Fruit fly (Drosophila melanogaster) whole organism, pupa: Measurements from ENCODE around the gene CG10576.

ENCODE experiments used
- CG12605 ChIP-seq: fragments of 200-800 bp; sonication (Bioruptor generic); IDR thresholded peaks from 2 replicates; pipeline ENCODE4 v1.3.6; 2022; ENCODE audit warnings: missing biosample characterization, missing genetic modification characterization
- CG13204 ChIP-seq: fragments of 200-800 bp; sonication (Bioruptor generic); optimal IDR thresholded peaks from 2 replicates; lab custom pipeline; 2018; ENCODE audit warnings: missing biosample characterization, mild to moderate bottlenecking, missing genetic modification characterization, moderate library complexity
- CG14655 ChIP-seq: fragments of 200-800 bp; sonication (Bioruptor generic); optimal IDR thresholded peaks from 3 replicates; lab custom pipeline; 2017; ENCODE audit warnings: mild to moderate bottlenecking, missing biosample characterization, missing genetic modification reagents, missing genetic modification characterization
- CG17806 ChIP-seq: fragments of 200-800 bp; sonication (Bioruptor generic); optimal IDR thresholded peaks from 2 replicates; lab custom pipeline; 2018; ENCODE audit warnings: missing biosample characterization, mild to moderate bottlenecking, missing genetic modification characterization, moderate library complexity
- CG34367 ChIP-seq: fragments of 200-800 bp; sonication (Bioruptor generic); optimal IDR thresholded peaks from 2 replicates; lab custom pipeline; 2018; ENCODE audit warnings: missing biosample characterization, mild to moderate bottlenecking, missing genetic modification characterization
- CG4496 ChIP-seq: fragments of 200-800 bp; sonication (Bioruptor generic); IDR thresholded peaks from 3 replicates; pipeline ENCODE4 v1.3.6; 2022; ENCODE audit warnings: missing biosample characterization, missing genetic modification characterization
- CG8159 ChIP-seq: fragments of 200-800 bp; sonication (Bioruptor generic); optimal IDR thresholded peaks from 3 replicates; lab custom pipeline; 2018; ENCODE audit warnings: missing biosample characterization, mild to moderate bottlenecking, missing genetic modification characterization, moderate library complexity
- CG8301 ChIP-seq: fragments of 200-800 bp; sonication (Bioruptor generic); optimal IDR thresholded peaks from 2 replicates; lab custom pipeline; 2018; ENCODE audit warnings: missing biosample characterization, mild to moderate bottlenecking, missing genetic modification characterization
- CG9948 ChIP-seq: fragments of 200-800 bp; sonication (Bioruptor generic); optimal IDR thresholded peaks from 2 replicates; lab custom pipeline; 2018; ENCODE audit warnings: missing biosample characterization, mild to moderate bottlenecking, missing genetic modification characterization, moderate library complexity
- D1 ChIP-seq: fragments of 200-800 bp; sonication (Bioruptor generic); optimal IDR thresholded peaks from 2 replicates; lab custom pipeline; 2018; ENCODE audit warnings: missing biosample characterization, mild to moderate bottlenecking, missing genetic modification characterization, moderate library complexity
- Ets98B ChIP-seq: fragments of 200-800 bp; sonication (Bioruptor generic); IDR thresholded peaks from 2 replicates; pipeline ENCODE4 v1.3.6; 2022; ENCODE audit warnings: missing biosample characterization, missing genetic modification characterization
- Pif1A ChIP-seq: fragments of 200-800 bp; sonication (Bioruptor generic); optimal IDR thresholded peaks from 3 replicates; lab custom pipeline; 2016; ENCODE audit warnings: missing biosample characterization, missing genetic modification characterization
- Pif1B ChIP-seq: fragments of 200-800 bp; sonication (Bioruptor generic); optimal IDR thresholded peaks from 3 replicates; lab custom pipeline; 2016; ENCODE audit warnings: missing biosample characterization, missing genetic modification characterization
- Snoo ChIP-seq: fragments of 200-800 bp; sonication (Bioruptor generic); optimal IDR thresholded peaks from 3 replicates; lab custom pipeline; 2017; ENCODE audit warnings: missing biosample characterization, mild to moderate bottlenecking, missing genetic modification characterization, inconsistent platforms
- fd96Ca ChIP-seq: fragments of 200-800 bp; sonication (Bioruptor generic); IDR thresholded peaks from 3 replicates; pipeline ENCODE4 v1.3.6; 2022; ENCODE audit warnings: missing biosample characterization, missing genetic modification characterization
- gl ChIP-seq: fragments of 200-800 bp; sonication (Bioruptor generic); optimal IDR thresholded peaks from 2 replicates; lab custom pipeline; 2018; ENCODE audit warnings: missing biosample characterization, mild to moderate bottlenecking, missing genetic modification characterization

The CG10576 gene

dm6 chr3L:5749616-5750336 lies 15.7 kb downstream of the CG10576 start:
- TF ChIP-seq CG8301 (tag; lab: Kevin White, UChicago) (no peak), Ets98B (GFP tag; lab: Robert Waterston, UW) (no peak), Pif1A (no peak), fd96Ca (GFP tag; lab: Robert Waterston, UW) (no peak), CG4496 (GFP tag; lab: Robert Waterston, UW) (0 out of 3 replicates have a peak, but pooled peaks have one; percentile 38)

dm6 chr3L:5731639-5732038 lies 33.9 kb downstream of the CG10576 start:
- TF ChIP-seq CG12605 (GFP tag; lab: Robert Waterston, UW) (no peak), fd96Ca (GFP tag; lab: Robert Waterston, UW) (no peak), Snoo (tag; lab: Kevin White, UChicago) (no peak), CG34367 (tag; lab: Kevin White, UChicago) (no peak), CG4496 (GFP tag; lab: Robert Waterston, UW) (no peak), CG8301 (tag; lab: Kevin White, UChicago) (no peak), CG13204 (GFP tag; lab: Kevin White, UChicago) (no peak)

dm6 chr3L:5713031-5713430 lies 52.5 kb downstream of the CG10576 start, which contains the start of gene CG44521:
TSS of gene CG44521 (plus strand) at chr3L:5713331.
- no peak for TF ChIP-seq CG13204 (GFP tag; lab: Kevin White, UChicago)
- no peak for TF ChIP-seq CG8301 (tag; lab: Kevin White, UChicago)
- no peak for TF ChIP-seq Snoo (tag; lab: Kevin White, UChicago)
- TF ChIP-seq CG4496 (GFP tag; lab: Robert Waterston, UW): no peak
- TF ChIP-seq CG14655 (GFP tag; lab: Kevin White, UChicago): no peak
- no peak for TF ChIP-seq gl (tag; lab: Kevin White, UChicago)
- TF ChIP-seq Pif1A: no peak
- TF ChIP-seq Pif1B (GFP tag; lab: Kevin White, UChicago): no peak
- no peak for TF ChIP-seq D1 (tag; lab: Kevin White, UChicago)
- TF ChIP-seq CG17806 (tag; lab: Kevin White, UChicago): no peak
- TF ChIP-seq Ets98B (GFP tag; lab: Robert Waterston, UW): no peak
- no peak for TF ChIP-seq CG9948 (tag; lab: Kevin White, UChicago)
- TF ChIP-seq CG8159 (tag; lab: Kevin White, UChicago): no peak
